Worm (Caenorhabditis elegans): Measurements from ENCODE around the gene C10G8.8.

Gene C10G8.8

DNA sequence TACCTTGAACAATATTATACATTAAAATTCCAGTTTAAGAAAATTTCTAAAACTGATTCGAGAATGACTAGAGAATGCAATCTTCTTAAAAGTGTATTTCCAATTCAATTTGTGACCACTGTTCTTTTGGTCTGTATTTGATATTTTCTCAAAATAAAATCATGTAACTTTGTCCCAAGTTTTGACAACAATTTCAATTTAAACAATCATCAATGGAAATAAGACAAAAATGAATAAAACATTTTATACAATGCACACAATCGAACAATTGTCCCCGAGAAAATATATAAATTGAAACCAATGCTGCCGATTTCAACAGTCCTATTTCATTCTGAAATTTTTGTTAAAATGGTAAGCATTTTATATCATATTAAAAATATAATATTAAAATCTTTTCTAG is 16.6 kb downstream of the C10G8.8 start, which contains the start of gene C10G8.4:
Gene C10G8.4 (plus strand): TSS at position 301 of the 400 bp plus-strand sequence.
- TF ChIP-seq med-1 (GFP tag; optimal IDR thresholded peaks at IDR 0.05; ENCODE audit: insufficient read depth) (no peak), tab-1 (GFP tag; IDR thresholded peaks at IDR 0.05) (no peak), cog-1 (tag; optimal IDR thresholded peaks at IDR 0.05) (no peak), T22C8.4 (GFP tag; IDR thresholded peaks at IDR 0.05) (no peak), ztf-29 (GFP tag; IDR thresholded peaks at IDR 0.05) (no peak), flt-1 (GFP tag; IDR thresholded peaks at IDR 0.05) (no peak), ref-1 (GFP tag; conservative IDR thresholded peaks at IDR 0.05) (no peak), ztf-23 (GFP tag; IDR thresholded peaks at IDR 0.05) (no peak), klf-2 (GFP tag; conservative IDR thresholded peaks at IDR 0.05) (no peak)

DNA sequence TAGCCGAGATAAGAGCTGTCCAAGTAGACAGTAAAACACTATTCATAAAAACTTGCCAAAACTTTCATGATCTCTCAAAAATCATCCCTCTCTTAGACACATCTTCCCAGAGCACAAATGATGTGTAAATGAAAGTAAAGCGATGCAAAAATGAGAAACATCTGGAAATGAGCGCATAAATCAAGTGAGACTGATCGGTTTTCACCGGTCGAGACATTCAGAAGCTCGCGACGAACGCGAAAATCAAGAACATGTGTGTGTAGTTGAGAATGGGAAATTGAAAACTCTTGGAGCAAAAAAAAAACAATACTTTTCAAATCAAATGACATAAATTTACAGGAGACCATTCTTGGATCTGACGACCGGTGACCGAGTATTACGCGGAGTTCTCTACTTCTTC is 23.8 kb downstream of the C10G8.8 start:
- TF ChIP-seq T22C8.4 (GFP tag; IDR thresholded peaks at IDR 0.05) (no peak), flt-1 (GFP tag; IDR thresholded peaks at IDR 0.05) (no peak), ztf-23 (GFP tag; IDR thresholded peaks at IDR 0.05) (no peak), cog-1 (tag; optimal IDR thresholded peaks at IDR 0.05) (no peak), klf-2 (GFP tag; conservative IDR thresholded peaks at IDR 0.05) (no peak), tab-1 (GFP tag; IDR thresholded peaks at IDR 0.05) (no peak), ztf-29 (GFP tag; IDR thresholded peaks at IDR 0.05) (no peak), med-1 (GFP tag; optimal IDR thresholded peaks at IDR 0.05; ENCODE audit: insufficient read depth) (no peak), ref-1 (GFP tag; conservative IDR thresholded peaks at IDR 0.05) (no peak)

ce11 chrV:5303389-5303788 is 24.8 kb downstream of the C10G8.8 start, which contains the start of gene ncx-2:
Gene ncx-2, plus strand, starts transcription at chrV:5303689.
- no peak for TF ChIP-seq cog-1 (tag; optimal IDR thresholded peaks at IDR 0.05)
- no peak for TF ChIP-seq klf-2 (GFP tag; conservative IDR thresholded peaks at IDR 0.05)
- no peak for TF ChIP-seq flt-1 (GFP tag; IDR thresholded peaks at IDR 0.05)
- no peak for TF ChIP-seq ztf-29 (GFP tag; IDR thresholded peaks at IDR 0.05)
- TF ChIP-seq tab-1 (GFP tag; IDR thresholded peaks at IDR 0.05), result no peak
- no peak for TF ChIP-seq med-1 (GFP tag; optimal IDR thresholded peaks at IDR 0.05; ENCODE audit: insufficient read depth)
- TF ChIP-seq ztf-23 (GFP tag; IDR thresholded peaks at IDR 0.05), result no peak
- no peak for TF ChIP-seq ref-1 (GFP tag; conservative IDR thresholded peaks at IDR 0.05)
- TF ChIP-seq T22C8.4 (GFP tag; IDR thresholded peaks at IDR 0.05), result no peak

DNA sequence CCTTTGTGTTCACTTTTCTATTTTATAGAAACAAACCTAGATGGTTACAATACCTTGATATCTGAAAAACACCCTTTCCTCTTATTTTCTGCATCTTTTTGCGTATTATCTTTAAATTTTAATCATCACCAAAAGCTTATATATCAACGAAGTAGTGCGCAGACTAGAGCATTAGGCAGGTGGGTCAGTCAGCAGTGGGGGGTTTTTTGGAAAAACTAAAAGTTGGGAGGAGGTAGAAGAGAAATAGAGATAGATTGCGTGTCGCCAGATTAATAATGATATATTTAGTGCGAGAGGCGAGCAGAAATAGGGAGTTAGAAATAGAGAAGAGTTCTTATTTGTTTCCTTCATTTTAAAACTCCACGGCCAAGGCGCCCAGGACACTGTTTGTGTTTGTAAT is 27.0 kb downstream of the C10G8.8 start:
- TF ChIP-seq ztf-29 (GFP tag; IDR thresholded peaks at IDR 0.05) (no peak), ref-1 (GFP tag; conservative IDR thresholded peaks at IDR 0.05) (no peak), klf-2 (GFP tag; conservative IDR thresholded peaks at IDR 0.05) (no peak), flt-1 (GFP tag; IDR thresholded peaks at IDR 0.05) (no peak), med-1 (GFP tag; optimal IDR thresholded peaks at IDR 0.05; ENCODE audit: insufficient read depth) (no peak), ztf-23 (GFP tag; IDR thresholded peaks at IDR 0.05) (no peak), T22C8.4 (GFP tag; IDR thresholded peaks at IDR 0.05) (no peak), tab-1 (GFP tag; IDR thresholded peaks at IDR 0.05) (no peak), cog-1 (tag; optimal IDR thresholded peaks at IDR 0.05) (no peak)

DNA sequence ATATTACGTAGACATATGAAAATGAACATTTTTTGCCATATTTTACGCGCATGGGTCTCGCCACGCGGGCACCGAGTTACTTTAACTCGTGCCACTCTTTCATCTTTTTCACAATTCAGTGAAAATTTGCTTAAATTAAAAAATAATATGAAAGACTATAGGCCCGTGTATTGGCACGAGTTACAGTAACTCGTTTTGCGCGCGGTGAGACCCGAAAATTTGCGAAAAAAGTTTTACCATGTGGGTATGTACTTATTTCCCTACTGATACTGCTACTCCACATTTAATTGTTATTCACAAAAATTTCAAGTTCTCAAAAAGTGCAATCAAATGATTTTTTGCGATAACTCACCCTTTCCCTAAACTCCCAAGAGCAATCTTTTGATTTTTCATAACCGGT is 30.5 kb downstream of the C10G8.8 start:
- TF ChIP-seq ztf-29 (GFP tag; IDR thresholded peaks at IDR 0.05), result no peak
- TF ChIP-seq klf-2 (GFP tag; conservative IDR thresholded peaks at IDR 0.05), result no peak
- no peak for TF ChIP-seq tab-1 (GFP tag; IDR thresholded peaks at IDR 0.05)
- TF ChIP-seq ztf-23 (GFP tag; IDR thresholded peaks at IDR 0.05), result no peak
- TF ChIP-seq ref-1 (GFP tag; conservative IDR thresholded peaks at IDR 0.05), result no peak
- no peak for TF ChIP-seq cog-1 (tag; optimal IDR thresholded peaks at IDR 0.05)
- TF ChIP-seq T22C8.4 (GFP tag; IDR thresholded peaks at IDR 0.05), result no peak
- no peak for TF ChIP-seq med-1 (GFP tag; optimal IDR thresholded peaks at IDR 0.05; ENCODE audit: insufficient read depth)
- no peak for TF ChIP-seq flt-1 (GFP tag; IDR thresholded peaks at IDR 0.05)

DNA sequence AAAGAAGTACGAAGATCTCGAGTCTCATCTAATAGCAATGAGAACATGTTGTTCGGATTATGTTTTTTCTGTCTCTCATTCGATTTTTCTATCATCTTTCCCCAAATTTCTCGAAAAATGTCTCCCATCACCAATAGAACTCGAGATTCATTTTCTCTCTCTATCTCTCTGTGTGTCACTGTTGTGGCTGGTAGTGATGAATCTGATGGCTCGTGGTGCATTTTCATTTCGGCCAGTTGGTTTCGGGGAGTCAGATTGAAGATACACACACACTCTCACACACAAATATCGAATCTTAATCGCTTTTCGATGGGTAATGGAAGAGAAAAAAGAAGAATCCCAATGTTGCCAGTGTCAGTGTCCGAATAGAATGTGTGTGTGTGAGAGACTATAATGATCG is 32.3 kb downstream of the C10G8.8 start:
- TF ChIP-seq klf-2 (GFP tag; conservative IDR thresholded peaks at IDR 0.05) (no peak), flt-1 (GFP tag; IDR thresholded peaks at IDR 0.05) (no peak), cog-1 (tag; optimal IDR thresholded peaks at IDR 0.05) (no peak), ztf-23 (GFP tag; IDR thresholded peaks at IDR 0.05) (no peak), ztf-29 (GFP tag; IDR thresholded peaks at IDR 0.05) (no peak), T22C8.4 (GFP tag; IDR thresholded peaks at IDR 0.05) (no peak), med-1 (GFP tag; optimal IDR thresholded peaks at IDR 0.05; ENCODE audit: insufficient read depth) (no peak), ref-1 (GFP tag; conservative IDR thresholded peaks at IDR 0.05) (no peak), tab-1 (GFP tag; IDR thresholded peaks at IDR 0.05) (no peak)

DNA sequence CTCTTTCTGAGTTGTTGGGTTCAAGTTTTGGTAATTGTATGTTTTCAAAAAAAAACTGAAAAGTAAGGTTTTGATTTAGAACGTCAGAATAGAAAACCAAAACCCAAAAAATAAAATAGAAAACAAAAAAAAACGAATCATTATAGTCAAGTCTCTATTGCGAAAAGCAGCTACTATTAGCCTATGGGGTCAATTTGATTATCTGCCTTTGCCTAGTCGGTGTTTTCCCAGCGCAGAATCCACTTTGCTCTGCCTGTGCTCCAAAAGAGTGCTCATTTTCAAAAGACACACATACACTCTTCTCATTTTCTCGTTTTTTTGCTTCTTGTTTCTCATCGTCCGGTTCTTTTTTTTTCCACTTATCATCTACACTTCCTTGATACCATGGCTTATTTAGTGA is 39.5 kb downstream of the C10G8.8 start:
- TF ChIP-seq med-1 (GFP tag; optimal IDR thresholded peaks at IDR 0.05; ENCODE audit: insufficient read depth) (no peak), tab-1 (GFP tag; IDR thresholded peaks at IDR 0.05) (no peak), klf-2 (GFP tag; conservative IDR thresholded peaks at IDR 0.05) (no peak), flt-1 (GFP tag; IDR thresholded peaks at IDR 0.05) (no peak), T22C8.4 (GFP tag; IDR thresholded peaks at IDR 0.05) (no peak), cog-1 (tag; optimal IDR thresholded peaks at IDR 0.05) (no peak), ref-1 (GFP tag; conservative IDR thresholded peaks at IDR 0.05) (no peak), ztf-29 (GFP tag; IDR thresholded peaks at IDR 0.05) (no peak), ztf-23 (GFP tag; IDR thresholded peaks at IDR 0.05) (no peak)

ce11 chrV:5287273-5287672 is 40.9 kb downstream of the C10G8.8 start, which contains the start of gene Y49G5A.1:
Gene Y49G5A.1, minus strand, starts transcription at chrV:5287373.
- TF ChIP-seq flt-1 (GFP tag; IDR thresholded peaks at IDR 0.05), result no peak
- TF ChIP-seq klf-2 (GFP tag; conservative IDR thresholded peaks at IDR 0.05), result no peak
- no peak for TF ChIP-seq ztf-23 (GFP tag; IDR thresholded peaks at IDR 0.05)
- TF ChIP-seq T22C8.4 (GFP tag; IDR thresholded peaks at IDR 0.05), result no peak
- TF ChIP-seq cog-1 (tag; optimal IDR thresholded peaks at IDR 0.05), result no peak
- TF ChIP-seq ref-1 (GFP tag; conservative IDR thresholded peaks at IDR 0.05), result no peak
- TF ChIP-seq tab-1 (GFP tag; IDR thresholded peaks at IDR 0.05), result no peak
- TF ChIP-seq ztf-29 (GFP tag; IDR thresholded peaks at IDR 0.05), result no peak
- no peak for TF ChIP-seq med-1 (GFP tag; optimal IDR thresholded peaks at IDR 0.05; ENCODE audit: insufficient read depth)

DNA sequence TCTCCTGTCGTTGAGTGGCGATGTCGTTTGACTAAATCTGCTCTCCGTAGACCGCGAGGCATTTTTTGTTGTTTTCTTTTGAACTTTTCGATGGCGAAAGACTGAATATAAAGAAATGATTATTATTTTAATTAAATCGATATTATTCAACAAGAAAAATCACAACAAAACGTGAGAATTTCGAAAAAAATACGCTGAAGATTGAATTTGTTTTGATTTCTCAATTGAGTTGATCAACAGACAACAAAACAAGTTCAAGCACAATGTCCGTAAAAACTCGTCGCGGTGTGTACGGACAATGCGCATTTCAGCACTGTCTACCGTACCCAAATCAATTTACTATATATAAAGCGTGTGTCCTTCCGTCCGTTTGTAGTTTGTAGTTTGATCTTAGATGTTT is 50.2 kb downstream of the C10G8.8 start, which contains the start of gene B0238.9:
Gene B0238.9 (minus strand): TSS at position 101 of the 400 bp plus-strand sequence.
- TF ChIP-seq ztf-23 (GFP tag; IDR thresholded peaks at IDR 0.05) (no peak), flt-1 (GFP tag; IDR thresholded peaks at IDR 0.05) (no peak), med-1 (GFP tag; optimal IDR thresholded peaks at IDR 0.05; ENCODE audit: insufficient read depth) (no peak), ztf-29 (GFP tag; IDR thresholded peaks at IDR 0.05) (no peak), T22C8.4 (GFP tag; IDR thresholded peaks at IDR 0.05) (no peak)
